Worm (Caenorhabditis elegans): ENCODE data around the gene clec-224.

DNA sequence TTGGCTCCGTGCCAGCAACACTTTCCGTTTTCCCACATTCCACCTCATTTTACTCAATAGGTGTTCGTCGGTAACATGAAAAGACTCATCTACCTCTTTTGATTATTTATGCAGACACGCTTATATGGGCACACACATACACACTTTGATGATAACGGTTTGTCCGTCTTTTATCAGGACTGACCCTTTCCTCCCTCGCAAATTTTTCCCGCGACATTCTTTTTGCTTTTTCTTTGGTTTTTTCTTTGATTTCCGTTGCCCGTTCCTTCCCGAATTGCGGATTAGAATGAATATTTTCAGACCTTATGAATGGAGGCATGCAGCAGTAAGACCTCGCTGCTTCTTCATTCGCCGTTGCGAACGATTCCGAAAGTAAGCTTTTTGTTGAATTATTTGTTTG lies 33.8 kb upstream of the clec-224 start, which contains the start of gene vab-8:
- TF ChIP-seq nhr-179 (tag; optimal IDR thresholded peaks at IDR 0.05): no peak
- TF ChIP-seq dpl-1 (GFP tag; optimal IDR thresholded peaks at IDR 0.05): no peak
- no peak for TF ChIP-seq snpc-4 (GFP tag; optimal IDR thresholded peaks at IDR 0.05)
- TF ChIP-seq snpc-4 (tag; optimal IDR thresholded peaks at IDR 0.05): no peak
- TF ChIP-seq egrh-3 (GFP tag; IDR thresholded peaks at IDR 0.05): no peak
